ENCODE assay signal across 5 fruit fly cellular contexts in the genomic region with DNA sequence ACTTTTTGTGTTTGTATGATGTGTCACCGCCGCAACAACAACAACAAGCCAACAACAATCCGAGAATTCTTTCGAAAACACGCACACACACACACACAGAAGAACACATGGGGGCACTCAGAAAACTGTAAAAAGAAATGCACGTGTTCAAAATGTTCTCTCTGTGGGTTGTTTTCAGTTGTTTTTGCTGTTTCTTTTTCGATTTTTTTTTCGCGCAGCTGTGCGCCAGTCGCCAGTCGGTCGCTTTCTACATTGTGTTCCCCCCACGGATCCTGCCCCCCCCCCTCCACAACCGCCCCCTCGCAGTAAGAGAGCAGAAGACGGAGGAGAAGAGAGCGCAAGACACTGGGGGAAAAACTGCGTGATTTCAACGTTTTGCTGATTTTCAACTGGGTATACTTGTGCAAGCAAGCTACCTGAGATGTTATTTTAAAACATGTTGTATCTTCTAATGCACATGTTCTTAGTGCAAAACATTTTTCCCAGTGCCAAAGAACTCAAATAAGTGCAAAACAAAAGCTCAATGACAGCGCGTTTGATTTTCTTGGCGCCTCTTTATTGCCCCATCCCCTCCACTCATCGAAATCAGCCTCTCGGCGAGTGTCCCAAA.
A peak's percentile ranks its signal among the peaks of the same experiment; 100 is the strongest.
TF ChIP-seq lines count a peak whose summit lies in the region.

No protein-coding gene starts in this region.

- TF ChIP-seq CTCF in whole organism, embryonic (GFP tag; optimal IDR thresholded peaks at IDR 0.05; lab: Kevin White, UChicago): no peak

TF ChIP-seq in whole organism, adult, 20 proteins besides CTCF, POLR2A, EP300 and RAD21 (continues in another document):
- TF ChIP-seq CG12768 (GFP tag; optimal IDR thresholded peaks at IDR 0.05; lab: Kevin White, UChicago): no peak
- TF ChIP-seq kay (GFP tag; lab: Kevin White, UChicago; ENCODE audit: borderline replicate concordance): no peak
- TF ChIP-seq CG11617 (GFP tag; optimal IDR thresholded peaks at IDR 0.05; lab: Kevin White, UChicago): peak; percentile 38
- TF ChIP-seq pad (GFP tag; optimal IDR thresholded peaks at IDR 0.05; lab: Kevin White, UChicago): peak; percentile 69
- no peak for TF ChIP-seq Clk (GFP tag; optimal IDR thresholded peaks at IDR 0.05; lab: Kevin White, UChicago)
- no peak for TF ChIP-seq CG1620 (GFP tag; optimal IDR thresholded peaks at IDR 0.05; lab: Kevin White, UChicago)
- no peak for TF ChIP-seq Mnt (GFP tag; optimal IDR thresholded peaks at IDR 0.05; lab: Kevin White, UChicago)
- TF ChIP-seq Hr96 (GFP tag; optimal IDR thresholded peaks at IDR 0.05; lab: Kevin White, UChicago): no peak
- peak; percentile 59 for TF ChIP-seq CG14711 (tag; optimal IDR thresholded peaks at IDR 0.05; lab: Kevin White, UChicago)
- TF ChIP-seq CG7101 (tag; optimal IDR thresholded peaks at IDR 0.05; lab: Kevin White, UChicago): peak; percentile 52
- no peak for TF ChIP-seq ovo (GFP tag; optimal IDR thresholded peaks at IDR 0.05; lab: Kevin White, UChicago)
- TF ChIP-seq toe (GFP tag; optimal IDR thresholded peaks at IDR 0.05; lab: Kevin White, UChicago): no peak
- no peak for TF ChIP-seq cnc (optimal IDR thresholded peaks at IDR 0.05; lab: Kevin White, UChicago)
- no peak for TF ChIP-seq Crg-1 (GFP tag; optimal IDR thresholded peaks at IDR 0.05; lab: Kevin White, UChicago)
- peak; percentile 62 for TF ChIP-seq CG33017 (tag; optimal IDR thresholded peaks at IDR 0.05; lab: Kevin White, UChicago)
- no peak for TF ChIP-seq tj (GFP tag; optimal IDR thresholded peaks at IDR 0.05; lab: Kevin White, UChicago)
- TF ChIP-seq cic (GFP tag; optimal IDR thresholded peaks at IDR 0.05; lab: Kevin White, UChicago): peak; percentile 24

TF ChIP-seq in whole organism, embryonic, 481 proteins besides CTCF, POLR2A, EP300 and RAD21 (continues in another document):
- TF ChIP-seq vvl (GFP tag; IDR thresholded peaks at IDR 0.05; lab: Robert Waterston, UW) (peak; percentile 64; the same call in 1 of the 2 replicates), ato (GFP tag; IDR thresholded peaks at IDR 0.05; lab: Robert Waterston, UW; ENCODE audit: partially characterized antibody) (no peak), gsb (GFP tag; IDR thresholded peaks at IDR 0.05; lab: Robert Waterston, UW) (peak; percentile 43; the same call in 1 of the 2 replicates), MBD-R2 (GFP tag; IDR thresholded peaks at IDR 0.05; lab: Robert Waterston, UW) (peak; percentile 18; the same call in 1 of the 2 replicates), HLH4C (GFP tag; IDR thresholded peaks at IDR 0.05; lab: Robert Waterston, UW; ENCODE audit: partially characterized antibody) (no peak), CG9817 (tag; optimal IDR thresholded peaks at IDR 0.05; lab: Kevin White, UChicago) (peak; percentile 43), CG17568 (GFP tag; optimal IDR thresholded peaks at IDR 0.05; lab: Kevin White, UChicago) (no peak), CG32532 (GFP tag; IDR thresholded peaks at IDR 0.05; lab: Robert Waterston, UW) (peak; percentile 75), emc (GFP tag; optimal IDR thresholded peaks at IDR 0.05; lab: Kevin White, UChicago) (no peak), dm (GFP tag; optimal IDR thresholded peaks at IDR 0.05; lab: Kevin White, UChicago) (no peak), CG6854 (GFP tag; optimal IDR thresholded peaks at IDR 0.05; lab: Kevin White, UChicago) (no peak), CG3726 (GFP tag; IDR thresholded peaks at IDR 0.05; lab: Robert Waterston, UW) (0 out of 3 replicates have a peak, but pooled peaks have one; percentile 24), CG1792 (GFP tag; optimal IDR thresholded peaks at IDR 0.05; lab: Kevin White, UChicago) (no peak), gsb-n (tag; optimal IDR thresholded peaks at IDR 0.05; lab: Kevin White, UChicago) (no peak), gfzf (GFP tag; optimal IDR thresholded peaks at IDR 0.05; lab: Kevin White, UChicago) (no peak), Tbp (GFP tag; optimal IDR thresholded peaks at IDR 0.05; lab: Kevin White, UChicago) (no peak)

TF ChIP-seq in whole organism, prepupa, 60 proteins besides CTCF, POLR2A, EP300 and RAD21 (continues in another document):
- TF ChIP-seq Eip78C (GFP tag; lab: Kevin White, UChicago): no peak
- TF ChIP-seq CG34406 (GFP tag; optimal IDR thresholded peaks at IDR 0.05; lab: Kevin White, UChicago): peak; percentile 26
- TF ChIP-seq OdsH (GFP tag; optimal IDR thresholded peaks at IDR 0.05; lab: Kevin White, UChicago): peak; percentile 49
- TF ChIP-seq CG6276 (GFP tag; optimal IDR thresholded peaks at IDR 0.05; lab: Kevin White, UChicago): peak; percentile 33
- TF ChIP-seq Sox15 (GFP tag; optimal IDR thresholded peaks at IDR 0.05; lab: Kevin White, UChicago): peak; percentile 7
- peak; percentile 81 for TF ChIP-seq Gug (GFP tag; IDR thresholded peaks at IDR 0.05; lab: Robert Waterston, UW)
- TF ChIP-seq CG11902 (GFP tag; optimal IDR thresholded peaks at IDR 0.05; lab: Kevin White, UChicago): peak; percentile 2
- TF ChIP-seq fkh (GFP tag; optimal IDR thresholded peaks at IDR 0.05; lab: Kevin White, UChicago): no peak
- TF ChIP-seq CG6163 (GFP tag; IDR thresholded peaks at IDR 0.05; lab: Robert Waterston, UW): peak; percentile 76
- TF ChIP-seq Lpt (GFP tag; optimal IDR thresholded peaks at IDR 0.05; lab: Kevin White, UChicago): peak; percentile 21
- TF ChIP-seq spab (GFP tag; optimal IDR thresholded peaks at IDR 0.05; lab: Kevin White, UChicago): no peak
- TF ChIP-seq cyc (GFP tag; optimal IDR thresholded peaks at IDR 0.05; lab: Kevin White, UChicago): peak; percentile 23
- TF ChIP-seq dsx (GFP tag; optimal IDR thresholded peaks at IDR 0.05; lab: Kevin White, UChicago; ENCODE audit: poor library complexity, severe bottlenecking): peak; percentile 69
- TF ChIP-seq CG1621 (tag; optimal IDR thresholded peaks at IDR 0.05; lab: Kevin White, UChicago): no peak
- TF ChIP-seq net (GFP tag; optimal IDR thresholded peaks at IDR 0.05; lab: Kevin White, UChicago): peak; percentile 80
- no peak for TF ChIP-seq Eip75B (GFP tag; optimal IDR thresholded peaks at IDR 0.05; lab: Kevin White, UChicago)
- TF ChIP-seq Sox14 (GFP tag; optimal IDR thresholded peaks at IDR 0.05; lab: Kevin White, UChicago): peak; percentile 35
- TF ChIP-seq CG6808 (GFP tag; optimal IDR thresholded peaks at IDR 0.05; lab: Kevin White, UChicago): peak; percentile 32

TF ChIP-seq in whole organism, pupa, 21 proteins besides CTCF, POLR2A, EP300 and RAD21 (continues in another document):
- TF ChIP-seq CG17806 (tag; optimal IDR thresholded peaks at IDR 0.05; lab: Kevin White, UChicago): peak; percentile 33
- peak; percentile 86 for TF ChIP-seq fd96Ca (GFP tag; IDR thresholded peaks at IDR 0.05; lab: Robert Waterston, UW)
- peak; percentile 35 for TF ChIP-seq CG9948 (tag; optimal IDR thresholded peaks at IDR 0.05; lab: Kevin White, UChicago)
- peak; percentile 9 for TF ChIP-seq CG8159 (tag; optimal IDR thresholded peaks at IDR 0.05; lab: Kevin White, UChicago)
- peak; percentile 62 for TF ChIP-seq CG8301 (tag; optimal IDR thresholded peaks at IDR 0.05; lab: Kevin White, UChicago)
- peak; percentile 66 for TF ChIP-seq CG14655 (GFP tag; optimal IDR thresholded peaks at IDR 0.05; lab: Kevin White, UChicago)
- no peak for TF ChIP-seq CG15710 (tag; optimal IDR thresholded peaks at IDR 0.05; lab: Kevin White, UChicago)
- peak; percentile 56 for TF ChIP-seq rn (GFP tag; IDR thresholded peaks at IDR 0.05; lab: Robert Waterston, UW)
- no peak for TF ChIP-seq gl (tag; optimal IDR thresholded peaks at IDR 0.05; lab: Kevin White, UChicago)
- TF ChIP-seq Ets98B (GFP tag; IDR thresholded peaks at IDR 0.05; lab: Robert Waterston, UW): peak; percentile 82
- peak; percentile 61; the same call in 1 of the 2 replicates for TF ChIP-seq CG12605 (GFP tag; IDR thresholded peaks at IDR 0.05; lab: Robert Waterston, UW)
- no peak for TF ChIP-seq EcR (GFP tag; optimal IDR thresholded peaks at IDR 0.05; lab: Kevin White, UChicago)
- TF ChIP-seq Pif1A (GFP tag; optimal IDR thresholded peaks at IDR 0.05; lab: Kevin White, UChicago): peak; percentile 36
- TF ChIP-seq Pif1B (GFP tag; optimal IDR thresholded peaks at IDR 0.05; lab: Kevin White, UChicago): no peak
- TF ChIP-seq CG10348 (GFP tag; IDR thresholded peaks at IDR 0.05; lab: Robert Waterston, UW): 0 out of 2 replicates have a peak, but pooled peaks have one; percentile 24
- no peak for TF ChIP-seq CG34367 (tag; optimal IDR thresholded peaks at IDR 0.05; lab: Kevin White, UChicago)
- peak; percentile 35 for TF ChIP-seq Snoo (tag; optimal IDR thresholded peaks at IDR 0.05; lab: Kevin White, UChicago)
- peak; percentile 83 for TF ChIP-seq CG4496 (GFP tag; IDR thresholded peaks at IDR 0.05; lab: Robert Waterston, UW)
- peak; percentile 34 for TF ChIP-seq CG13204 (GFP tag; optimal IDR thresholded peaks at IDR 0.05; lab: Kevin White, UChicago)

TF ChIP-seq in whole organism, wandering third instar larva, 38 proteins besides CTCF, POLR2A, EP300 and RAD21 (continues in another document):
- TF ChIP-seq dmrt93B (GFP tag; optimal IDR thresholded peaks at IDR 0.05; lab: Kevin White, UChicago): no peak
- TF ChIP-seq dsf (GFP tag; optimal IDR thresholded peaks at IDR 0.05; lab: Kevin White, UChicago; ENCODE audit: borderline replicate concordance): no peak
- TF ChIP-seq Hr78 (GFP tag; optimal IDR thresholded peaks at IDR 0.05; lab: Kevin White, UChicago): no peak
- TF ChIP-seq woc (GFP tag; optimal IDR thresholded peaks at IDR 0.05; lab: Kevin White, UChicago): no peak
- peak; percentile 49 for TF ChIP-seq fru (GFP tag; optimal IDR thresholded peaks at IDR 0.05; lab: Kevin White, UChicago)
- no peak for TF ChIP-seq dl (GFP tag; optimal IDR thresholded peaks at IDR 0.05; lab: Kevin White, UChicago; ENCODE audit: insufficient read depth in 1 of 2, partially characterized antibody in 2 of 2)
- TF ChIP-seq tai (GFP tag; optimal IDR thresholded peaks at IDR 0.05; lab: Kevin White, UChicago): no peak
- TF ChIP-seq Rel (GFP tag; optimal IDR thresholded peaks at IDR 0.05; lab: Kevin White, UChicago): no peak
- TF ChIP-seq Rel (tag; optimal IDR thresholded peaks at IDR 0.05; lab: Kevin White, UChicago): peak; percentile 30
- TF ChIP-seq usp (GFP tag; optimal IDR thresholded peaks at IDR 0.05; lab: Kevin White, UChicago): no peak
- TF ChIP-seq Hnf4 (GFP tag; optimal IDR thresholded peaks at IDR 0.05; lab: Kevin White, UChicago): no peak
- no peak for TF ChIP-seq CG9705 (GFP tag; optimal IDR thresholded peaks at IDR 0.05; lab: Kevin White, UChicago)
- no peak for TF ChIP-seq lola (GFP tag; optimal IDR thresholded peaks at IDR 0.05; lab: Kevin White, UChicago)
- no peak for TF ChIP-seq sv (GFP tag; optimal IDR thresholded peaks at IDR 0.05; lab: Kevin White, UChicago)
- TF ChIP-seq N (GFP tag; optimal IDR thresholded peaks at IDR 0.05; lab: Kevin White, UChicago): no peak
- no peak for TF ChIP-seq Dif (GFP tag; optimal IDR thresholded peaks at IDR 0.05; lab: Kevin White, UChicago; ENCODE audit: partially characterized antibody)
- peak; percentile 31 for TF ChIP-seq OdsH (GFP tag; optimal IDR thresholded peaks at IDR 0.05; lab: Kevin White, UChicago)
- TF ChIP-seq br (GFP tag; optimal IDR thresholded peaks at IDR 0.05; lab: Kevin White, UChicago): no peak
- peak; percentile 41 for TF ChIP-seq rgr (GFP tag; optimal IDR thresholded peaks at IDR 0.05; lab: Kevin White, UChicago)
- TF ChIP-seq Vsx2 (GFP tag; optimal IDR thresholded peaks at IDR 0.05; lab: Kevin White, UChicago; ENCODE audit: partially characterized antibody): no peak
- TF ChIP-seq Jra (GFP tag; optimal IDR thresholded peaks at IDR 0.05; lab: Kevin White, UChicago): no peak
